Fruit fly (Drosophila melanogaster) whole organism, adult: ENCODE data around the gene mtTFB2.

Experiments used
- CG11617 ChIP-seq: fragments of 200-800 bp; sonication (Bioruptor generic); optimal IDR thresholded peaks from 2 replicates; lab custom pipeline; 2017; ENCODE audit warnings: mild to moderate bottlenecking, missing biosample characterization, missing genetic modification reagents, missing genetic modification characterization
- CG12768 ChIP-seq: fragments of 200-800 bp; sonication (Bioruptor generic); optimal IDR thresholded peaks from 2 replicates; lab custom pipeline; 2017; ENCODE audit warnings: missing biosample characterization, missing genetic modification characterization, mild to moderate bottlenecking, moderate library complexity, missing genetic modification reagents
- CG14711 ChIP-seq: fragments of 200-800 bp; sonication (Bioruptor generic); optimal IDR thresholded peaks from 2 replicates; lab custom pipeline; 2018; ENCODE audit warnings: missing biosample characterization, mild to moderate bottlenecking, missing genetic modification characterization, moderate library complexity
- CG1620 ChIP-seq: fragments of 200-800 bp; sonication (Bioruptor generic); optimal IDR thresholded peaks from 2 replicates; lab custom pipeline; 2016; ENCODE audit warnings: missing biosample characterization, missing genetic modification characterization
- CG33017 ChIP-seq: fragments of 200-800 bp; sonication (Bioruptor generic); optimal IDR thresholded peaks from 2 replicates; lab custom pipeline; 2018; ENCODE audit warnings: missing biosample characterization, mild to moderate bottlenecking, missing genetic modification characterization, moderate library complexity
- CG5204 ChIP-seq: fragments of 200-800 bp; sonication (Bioruptor generic); optimal IDR thresholded peaks from 2 replicates; lab custom pipeline; 2016; ENCODE audit warnings: missing biosample characterization, missing genetic modification characterization
- CG7045 ChIP-seq: fragments of 200-800 bp; sonication (Bioruptor generic); optimal IDR thresholded peaks from 2 replicates; lab custom pipeline; 2017; ENCODE audit warnings: missing biosample characterization, mild to moderate bottlenecking, missing genetic modification characterization
- CG7101 ChIP-seq: fragments of 200-800 bp; sonication (Bioruptor generic); optimal IDR thresholded peaks from 2 replicates; lab custom pipeline; 2018; ENCODE audit warnings: missing biosample characterization, mild to moderate bottlenecking, missing genetic modification characterization, moderate library complexity
- Clk ChIP-seq: fragments of 200-800 bp; sonication (Bioruptor generic); optimal IDR thresholded peaks from 2 replicates; lab custom pipeline; 2017; ENCODE audit warnings: missing biosample characterization, missing genetic modification characterization
- Crg-1 ChIP-seq: fragments of 200-800 bp; sonication (Bioruptor generic); optimal IDR thresholded peaks from 2 replicates; lab custom pipeline; 2016; ENCODE audit warnings: missing biosample characterization, missing genetic modification characterization
- Hr96 ChIP-seq: fragments of 200-800 bp; sonication (Bioruptor generic); optimal IDR thresholded peaks from 2 replicates; lab custom pipeline; 2016; ENCODE audit warnings: missing biosample characterization, missing genetic modification characterization
- Mnt ChIP-seq: fragments of 200-800 bp; sonication (Bioruptor generic); optimal IDR thresholded peaks from 2 replicates; lab custom pipeline; 2016; ENCODE audit warnings: missing biosample characterization, mild to moderate bottlenecking, missing genetic modification characterization
- bab1 ChIP-seq: fragments of 200-800 bp; sonication (Bioruptor generic); optimal IDR thresholded peaks from 3 replicates; lab custom pipeline; 2019; ENCODE audit warnings: missing biosample characterization, mild to moderate bottlenecking, missing genetic modification characterization, moderate library complexity
- cic ChIP-seq: fragments of 200-800 bp; sonication (Bioruptor generic); optimal IDR thresholded peaks from 2 replicates; lab custom pipeline; 2017; ENCODE audit warnings: missing biosample characterization, mild to moderate bottlenecking, missing genetic modification characterization, moderate library complexity
- cnc ChIP-seq, 2 experiments: fragments of >200 bp; optimal IDR thresholded peaks; 2 replicates each; lab custom pipeline; 2017
- kay ChIP-seq: fragments of 200-800 bp; sonication (Bioruptor generic); peaks from one replicate; lab custom pipeline; 2016; ENCODE audit warnings: missing biosample characterization, missing genetic modification characterization, borderline replicate concordance
- ovo ChIP-seq: fragments of 200-800 bp; sonication (Bioruptor generic); optimal IDR thresholded peaks from 2 replicates; lab custom pipeline; 2016; ENCODE audit warnings: missing biosample characterization, missing genetic modification characterization
- pad ChIP-seq: fragments of 200-800 bp; sonication (Bioruptor generic); optimal IDR thresholded peaks from 3 replicates; lab custom pipeline; 2017; ENCODE audit warnings: missing biosample characterization, missing genetic modification characterization, mild to moderate bottlenecking, moderate library complexity, missing genetic modification reagents
- tj ChIP-seq: fragments of 200-800 bp; sonication (Bioruptor generic); optimal IDR thresholded peaks from 3 replicates; lab custom pipeline; 2017; ENCODE audit warnings: missing biosample characterization, mild to moderate bottlenecking, missing genetic modification characterization, moderate library complexity
- toe ChIP-seq: fragments of 200-800 bp; sonication (Bioruptor generic); optimal IDR thresholded peaks from 2 replicates; lab custom pipeline; 2016; ENCODE audit warnings: missing biosample characterization, missing genetic modification characterization

The mtTFB2 gene

DNA sequence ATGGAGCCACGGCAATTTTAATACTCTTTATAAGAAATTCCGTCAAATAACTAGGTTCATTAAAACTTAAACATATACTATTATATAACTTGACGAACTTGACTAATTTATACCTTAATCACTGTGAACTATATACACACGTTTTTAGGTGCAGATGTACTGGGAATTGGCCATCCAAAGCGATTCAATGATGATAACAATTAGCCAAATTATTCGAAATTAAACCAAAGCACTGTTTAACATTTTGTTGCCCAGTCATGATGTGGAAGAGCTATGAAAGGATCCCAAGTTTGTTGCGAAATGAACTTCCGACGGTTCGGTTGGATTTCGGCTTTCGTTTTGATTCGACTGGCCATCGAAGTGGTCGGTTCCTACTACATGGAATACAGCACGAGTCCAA is 16.9 kb downstream of the mtTFB2 start, which contains the start of gene CG33630:
Gene CG33630 (plus strand): TSS at position 301 of the 400 bp plus-strand sequence.
- TF ChIP-seq CG5204 (GFP tag; lab: Kevin White, UChicago) (no peak), kay (GFP tag; lab: Kevin White, UChicago) (no peak), cic (GFP tag; lab: Kevin White, UChicago) (no peak), Mnt (GFP tag; lab: Kevin White, UChicago) (no peak), Hr96 (GFP tag; lab: Kevin White, UChicago) (no peak), CG7101 (tag; lab: Kevin White, UChicago) (no peak), toe (GFP tag; lab: Kevin White, UChicago) (no peak), cnc (optimal IDR thresholded peaks at IDR 0.05; lab: Kevin White, UChicago) (no peak), Crg-1 (GFP tag; lab: Kevin White, UChicago) (no peak), pad (GFP tag; lab: Kevin White, UChicago) (no peak), CG1620 (GFP tag; lab: Kevin White, UChicago) (no peak), ovo (GFP tag; lab: Kevin White, UChicago) (no peak), tj (GFP tag; lab: Kevin White, UChicago) (no peak), CG11617 (GFP tag; lab: Kevin White, UChicago) (no peak), bab1 (no peak), CG7045 (no peak), CG12768 (GFP tag; lab: Kevin White, UChicago) (no peak), Clk (GFP tag; lab: Kevin White, UChicago) (no peak), CG14711 (tag; lab: Kevin White, UChicago) (no peak)

DNA sequence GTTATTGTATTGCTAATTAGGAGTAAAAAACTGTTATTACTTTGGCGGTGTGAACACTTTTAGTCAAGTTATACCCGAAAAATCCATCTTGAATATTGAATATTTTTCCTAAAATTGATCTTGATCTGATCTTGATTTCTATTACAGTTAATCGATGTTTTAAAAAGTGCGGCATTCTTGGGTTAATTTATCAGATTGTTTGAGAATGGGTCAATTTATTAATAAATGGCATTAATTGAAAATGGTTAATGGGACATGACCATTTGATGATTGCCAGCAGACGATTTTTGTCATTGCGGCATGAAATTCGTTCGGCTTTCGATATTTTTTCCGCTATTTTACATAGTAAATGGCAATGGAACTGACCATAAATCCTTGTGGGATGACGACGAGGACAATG is 18.3 kb downstream of the mtTFB2 start, which contains the start of gene CG33631:
Gene CG33631 (plus strand): TSS at position 301 of the 400 bp plus-strand sequence.
- no peak for TF ChIP-seq Hr96 (GFP tag; lab: Kevin White, UChicago)
- no peak for TF ChIP-seq bab1
- TF ChIP-seq CG11617 (GFP tag; lab: Kevin White, UChicago): no peak
- no peak for TF ChIP-seq Mnt (GFP tag; lab: Kevin White, UChicago)
- no peak for TF ChIP-seq CG7045

DNA sequence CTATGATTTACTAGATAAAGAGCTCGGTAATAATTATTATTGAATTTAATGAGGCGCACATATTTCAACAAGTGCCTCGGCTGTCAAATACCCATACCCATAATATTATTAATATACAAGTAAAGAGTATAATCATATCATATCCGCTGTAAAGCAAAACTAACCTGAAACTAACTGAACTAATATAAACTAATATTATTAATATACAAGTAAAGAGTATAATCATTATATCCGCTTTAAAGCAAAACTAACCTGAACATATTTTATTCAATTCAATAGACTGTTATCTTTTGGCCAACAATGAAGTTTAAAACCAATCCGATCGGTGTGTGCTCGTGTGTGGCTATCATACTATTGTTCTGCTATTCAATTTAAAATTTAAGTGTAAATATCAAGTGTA is 21.1 kb downstream of the mtTFB2 start, which contains the start of gene CG33783:
Gene CG33783 (plus strand): TSS at position 301 of the 400 bp plus-strand sequence.
- TF ChIP-seq cnc (optimal IDR thresholded peaks at IDR 0.05; lab: Kevin White, UChicago) (no peak), CG12768 (GFP tag; lab: Kevin White, UChicago) (no peak), CG7101 (tag; lab: Kevin White, UChicago) (no peak), CG1620 (GFP tag; lab: Kevin White, UChicago) (no peak), CG33017 (tag; lab: Kevin White, UChicago) (no peak), ovo (GFP tag; lab: Kevin White, UChicago) (no peak), tj (GFP tag; lab: Kevin White, UChicago) (no peak), kay (GFP tag; lab: Kevin White, UChicago) (no peak), pad (GFP tag; lab: Kevin White, UChicago) (no peak), CG7045 (no peak), CG11617 (GFP tag; lab: Kevin White, UChicago) (no peak), Hr96 (GFP tag; lab: Kevin White, UChicago) (no peak), CG5204 (GFP tag; lab: Kevin White, UChicago) (no peak), CG14711 (tag; lab: Kevin White, UChicago) (no peak), Mnt (GFP tag; lab: Kevin White, UChicago) (no peak), toe (GFP tag; lab: Kevin White, UChicago) (no peak), bab1 (no peak), Clk (GFP tag; lab: Kevin White, UChicago) (no peak), Crg-1 (GFP tag; lab: Kevin White, UChicago) (no peak)

DNA sequence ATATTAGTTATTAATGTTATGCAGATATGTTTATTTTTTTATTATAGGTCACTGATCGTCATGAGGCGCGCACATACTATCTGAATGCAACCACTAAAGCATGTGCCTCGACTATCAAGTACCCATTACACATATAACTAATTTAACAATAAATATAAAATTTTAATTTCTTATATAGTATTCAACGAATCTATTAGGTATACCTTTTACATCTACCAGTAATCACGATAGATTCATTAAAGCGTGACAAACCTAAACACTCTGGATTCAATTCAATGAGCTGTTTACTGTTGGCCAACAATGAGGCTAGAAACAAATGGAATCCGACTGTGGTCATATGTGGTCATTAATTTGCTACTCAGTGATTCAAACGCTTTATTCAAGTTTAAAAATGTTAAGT is 22.2 kb downstream of the mtTFB2 start, which contains the start of gene CG33784:
Gene CG33784 (plus strand): TSS at position 301 of the 400 bp plus-strand sequence.
- TF ChIP-seq CG5204 (GFP tag; lab: Kevin White, UChicago): no peak

DNA sequence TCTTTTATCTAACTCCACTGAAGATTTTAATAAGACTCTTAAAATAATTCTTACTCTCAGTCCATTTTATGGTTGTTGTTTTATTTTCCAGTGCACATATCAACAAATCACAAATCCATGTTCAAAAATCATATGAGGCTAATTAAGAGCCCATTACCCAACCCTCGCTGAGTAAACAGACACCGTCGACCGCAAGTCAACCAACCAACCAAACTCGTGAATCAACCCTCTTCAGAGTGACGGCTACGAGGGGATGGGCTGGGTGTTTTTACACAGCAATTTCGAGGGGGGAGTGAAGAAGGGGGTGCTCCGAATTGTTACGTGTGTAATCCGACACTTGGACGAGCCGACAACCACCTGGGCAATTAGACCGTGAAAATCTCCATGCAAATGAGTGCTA is 23.4 kb downstream of the mtTFB2 start:
- TF ChIP-seq bab1 (no peak), kay (GFP tag; lab: Kevin White, UChicago) (no peak), ovo (GFP tag; lab: Kevin White, UChicago) (no peak), CG14711 (tag; lab: Kevin White, UChicago) (no peak), Mnt (GFP tag; lab: Kevin White, UChicago) (no peak), CG33017 (tag; lab: Kevin White, UChicago) (no peak), CG7101 (tag; lab: Kevin White, UChicago) (no peak), CG12768 (GFP tag; lab: Kevin White, UChicago) (no peak), Clk (GFP tag; lab: Kevin White, UChicago) (no peak), cic (GFP tag; lab: Kevin White, UChicago) (no peak), pad (GFP tag; lab: Kevin White, UChicago) (no peak)

DNA sequence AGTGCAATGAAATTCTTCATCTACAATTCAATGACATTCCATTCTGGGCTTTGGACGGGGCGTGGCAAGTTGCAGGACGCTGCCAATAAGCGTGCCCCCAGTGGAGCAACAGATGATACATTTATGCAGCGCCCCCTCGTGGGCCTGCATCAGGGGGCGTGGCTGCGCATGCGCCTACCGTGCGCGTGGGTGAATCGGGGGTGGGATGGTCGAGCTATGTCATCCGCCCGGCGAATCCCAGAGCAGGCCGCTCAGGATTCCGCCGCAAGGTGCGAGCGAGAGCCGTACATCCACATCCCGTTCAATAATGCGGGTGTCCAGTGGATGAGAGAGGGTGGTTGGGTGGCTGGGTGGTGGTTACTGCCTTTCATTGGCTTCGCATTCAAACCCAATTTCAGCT is 24.8 kb downstream of the mtTFB2 start:
- TF ChIP-seq toe (GFP tag; lab: Kevin White, UChicago) (no peak), Mnt (GFP tag; lab: Kevin White, UChicago) (no peak), cic (GFP tag; lab: Kevin White, UChicago) (no peak), Crg-1 (GFP tag; lab: Kevin White, UChicago) (no peak), CG33017 (tag; lab: Kevin White, UChicago) (no peak), CG11617 (GFP tag; lab: Kevin White, UChicago) (no peak), kay (GFP tag; lab: Kevin White, UChicago) (no peak), CG5204 (GFP tag; lab: Kevin White, UChicago) (no peak), pad (GFP tag; lab: Kevin White, UChicago) (no peak), CG12768 (GFP tag; lab: Kevin White, UChicago) (no peak), CG7045 (no peak), CG7101 (tag; lab: Kevin White, UChicago) (no peak), CG14711 (tag; lab: Kevin White, UChicago) (no peak), tj (GFP tag; lab: Kevin White, UChicago) (no peak), bab1 (no peak), Clk (GFP tag; lab: Kevin White, UChicago) (no peak), ovo (GFP tag; lab: Kevin White, UChicago) (no peak), Hr96 (GFP tag; lab: Kevin White, UChicago) (no peak)
